Worm (Caenorhabditis elegans): Measurements from ENCODE around the gene sri-43.

sri-43 gene

DNA sequence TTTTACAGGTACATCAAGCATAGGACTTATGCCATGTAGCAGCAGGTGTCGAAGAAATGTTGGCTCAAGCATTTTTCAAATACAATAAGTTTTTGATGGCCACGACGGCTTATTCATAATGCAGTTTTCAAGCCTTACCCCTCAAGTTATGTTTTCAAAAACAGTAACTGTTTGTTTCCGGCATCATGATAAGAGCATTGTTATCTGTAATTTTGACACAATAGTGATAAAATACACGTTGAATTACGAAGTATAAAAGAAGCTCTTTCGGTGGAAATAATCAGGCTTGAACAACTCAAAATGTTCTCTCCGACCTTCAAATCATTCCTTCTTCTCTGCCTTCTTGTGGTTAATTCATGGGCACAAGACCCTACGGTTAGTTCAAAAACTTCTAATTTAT, 42.4 kb downstream of the sri-43 start, which contains the start of gene clec-121:
clec-121 (plus strand) TSS at position 301 of the 400 bp plus-strand sequence.
- TF ChIP-seq nfya-1 (tag; optimal IDR thresholded peaks at IDR 0.05; ENCODE audit: insufficient read depth): no peak
- TF ChIP-seq ceh-9 (tag; optimal IDR thresholded peaks at IDR 0.05): no peak
- no peak for TF ChIP-seq pha-4 (tag; optimal IDR thresholded peaks at IDR 0.05)
- no peak for TF ChIP-seq daf-12 (tag; optimal IDR thresholded peaks at IDR 0.05)
- no peak for TF ChIP-seq elt-3 (tag; optimal IDR thresholded peaks at IDR 0.05)
- TF ChIP-seq nhr-28 (tag; optimal IDR thresholded peaks at IDR 0.05): no peak
- TF ChIP-seq unc-39 (tag; optimal IDR thresholded peaks at IDR 0.05): no peak
- TF ChIP-seq ZK546.5 (tag; optimal IDR thresholded peaks at IDR 0.05): no peak
- no peak for TF ChIP-seq mdl-1 (tag; optimal IDR thresholded peaks at IDR 0.05)
- TF ChIP-seq nhr-23 (tag; optimal IDR thresholded peaks at IDR 0.05): no peak
- TF ChIP-seq nhr-76 (tag; optimal IDR thresholded peaks at IDR 0.05): no peak
- no peak for TF ChIP-seq tbx-2 (tag; optimal IDR thresholded peaks at IDR 0.05)
- no peak for TF ChIP-seq ceh-28 (tag; optimal IDR thresholded peaks at IDR 0.05)
- no peak for TF ChIP-seq nhr-43 (tag; optimal IDR thresholded peaks at IDR 0.05; ENCODE audit: poor library complexity, severe bottlenecking)
- TF ChIP-seq pqm-1 (tag; optimal IDR thresholded peaks at IDR 0.05): no peak
- no peak for TF ChIP-seq ama-1 (optimal IDR thresholded peaks at IDR 0.05)
- TF ChIP-seq mml-1 (tag; optimal IDR thresholded peaks at IDR 0.05): no peak
- no peak for TF ChIP-seq elt-2 (tag; optimal IDR thresholded peaks at IDR 0.05)
- TF ChIP-seq eor-1 (tag; optimal IDR thresholded peaks at IDR 0.05): no peak

DNA sequence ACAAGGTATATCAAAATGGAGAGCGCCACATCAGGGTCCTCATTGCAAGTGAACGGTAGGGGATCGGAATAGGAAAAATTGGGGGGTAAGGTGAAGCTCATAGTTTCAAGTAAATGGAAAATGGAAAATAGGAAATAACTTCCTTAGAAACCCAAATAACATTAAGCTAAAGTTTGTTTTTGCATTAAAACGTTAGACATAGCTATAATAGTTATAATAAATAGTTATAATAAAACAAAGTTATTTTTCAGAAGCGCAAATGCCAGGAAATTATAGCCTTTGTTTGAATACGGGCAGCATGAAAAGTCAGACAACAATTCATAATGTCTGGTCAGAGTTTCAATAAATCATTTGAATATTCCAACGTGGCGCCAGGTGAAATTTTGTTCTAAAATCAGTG, 43.9 kb downstream of the sri-43 start, which contains the start of gene srg-24:
srg-24 (minus strand) TSS at position 101 of the 400 bp plus-strand sequence.
- no peak for TF ChIP-seq ztf-4 (tag; optimal IDR thresholded peaks at IDR 0.05)
- no peak for TF ChIP-seq mml-1 (tag; optimal IDR thresholded peaks at IDR 0.05)
- TF ChIP-seq nhr-237 (tag; optimal IDR thresholded peaks at IDR 0.05): no peak
- TF ChIP-seq pqm-1 (tag; optimal IDR thresholded peaks at IDR 0.05): no peak
- TF ChIP-seq lsy-12 (tag; optimal IDR thresholded peaks at IDR 0.05): no peak
- TF ChIP-seq ama-1 (optimal IDR thresholded peaks at IDR 0.05): no peak

DNA sequence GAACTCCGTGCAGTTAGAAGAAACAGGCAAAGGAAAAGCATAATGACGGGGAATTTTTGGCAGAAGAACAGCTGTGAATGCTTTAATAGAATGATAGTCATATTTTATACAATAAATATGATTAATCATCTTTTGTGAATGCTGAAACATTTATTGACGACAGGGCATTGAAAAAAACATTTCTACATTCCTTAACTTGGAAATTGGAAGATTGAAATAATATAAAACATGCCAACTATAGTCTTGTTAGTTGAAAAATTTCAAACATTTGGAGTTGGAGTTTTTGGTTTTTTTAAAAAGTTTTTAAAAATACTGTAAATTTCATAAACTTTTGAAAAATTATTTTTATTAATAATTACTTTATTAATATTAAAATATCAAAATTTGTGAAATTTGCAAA, 47.6 kb downstream of the sri-43 start, which contains the start of gene Y25C1A.14:
Y25C1A.14 (minus strand) TSS at position 101 of the 400 bp plus-strand sequence.
- TF ChIP-seq lin-15B (tag; optimal IDR thresholded peaks at IDR 0.05) (no peak), ztf-11 (tag; optimal IDR thresholded peaks at IDR 0.05) (no peak), zag-1 (tag; optimal IDR thresholded peaks at IDR 0.05) (no peak), ZK546.5 (tag; optimal IDR thresholded peaks at IDR 0.05) (no peak), ceh-9 (tag; optimal IDR thresholded peaks at IDR 0.05) (no peak), nhr-23 (tag; optimal IDR thresholded peaks at IDR 0.05) (no peak), nhr-76 (tag; optimal IDR thresholded peaks at IDR 0.05) (no peak), pha-4 (tag; optimal IDR thresholded peaks at IDR 0.05) (no peak), nhr-77 (tag; optimal IDR thresholded peaks at IDR 0.05) (no peak), sea-2 (GFP tag; optimal IDR thresholded peaks at IDR 0.05) (no peak)

DNA sequence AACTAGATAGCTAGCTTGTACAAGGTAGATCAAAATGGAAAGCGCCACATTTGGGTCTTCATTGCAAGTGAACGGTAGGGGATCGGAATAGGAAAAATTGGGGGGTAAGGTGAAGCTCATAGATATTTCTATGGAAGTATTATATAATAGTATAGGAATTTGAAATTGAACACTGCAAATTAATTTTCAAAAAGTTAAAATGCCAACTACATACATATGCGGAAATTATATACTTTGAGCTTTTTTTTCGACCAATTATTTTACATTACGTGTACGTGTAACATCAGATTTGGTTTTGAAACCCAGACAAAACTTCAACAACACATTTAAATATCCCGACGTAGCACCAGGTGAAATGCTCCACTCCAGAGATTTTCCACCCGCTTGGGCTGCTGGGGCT, 48.4 kb downstream of the sri-43 start, which contains the start of gene srg-23:
srg-23 (minus strand) TSS at position 101 of the 400 bp plus-strand sequence.
- no peak for TF ChIP-seq mdl-1 (tag; optimal IDR thresholded peaks at IDR 0.05)
- no peak for TF ChIP-seq nhr-11 (tag; optimal IDR thresholded peaks at IDR 0.05)
- no peak for TF ChIP-seq skn-1 (tag; optimal IDR thresholded peaks at IDR 0.05)
- TF ChIP-seq egl-27 (tag; optimal IDR thresholded peaks at IDR 0.05): no peak
- no peak for TF ChIP-seq ceh-82 (tag; optimal IDR thresholded peaks at IDR 0.05)
- TF ChIP-seq ZK546.5 (tag; optimal IDR thresholded peaks at IDR 0.05): no peak
- TF ChIP-seq nhr-237 (tag; optimal IDR thresholded peaks at IDR 0.05): no peak
- no peak for TF ChIP-seq nhr-12 (tag; optimal IDR thresholded peaks at IDR 0.05)
- no peak for TF ChIP-seq nhr-28 (tag; optimal IDR thresholded peaks at IDR 0.05)
- TF ChIP-seq mml-1 (tag; optimal IDR thresholded peaks at IDR 0.05): no peak
- no peak for TF ChIP-seq R02D3.7 (tag; optimal IDR thresholded peaks at IDR 0.05)
- no peak for TF ChIP-seq snpc-4 (tag; optimal IDR thresholded peaks at IDR 0.05)
- no peak for TF ChIP-seq aly-2 (tag; optimal IDR thresholded peaks at IDR 0.05)
- TF ChIP-seq ceh-16 (tag; optimal IDR thresholded peaks at IDR 0.05): no peak
- no peak for TF ChIP-seq sea-2 (GFP tag; optimal IDR thresholded peaks at IDR 0.05)
- no peak for TF ChIP-seq elt-1 (tag; optimal IDR thresholded peaks at IDR 0.05)
- TF ChIP-seq ama-1 (optimal IDR thresholded peaks at IDR 0.05): no peak
- no peak for TF ChIP-seq ztf-4 (tag; optimal IDR thresholded peaks at IDR 0.05)
- TF ChIP-seq nhr-67 (tag; optimal IDR thresholded peaks at IDR 0.05): no peak

Data from whole organism, L3 larva.